Worm (Caenorhabditis elegans): ENCODE data around the gene T25B6.3.

DNA sequence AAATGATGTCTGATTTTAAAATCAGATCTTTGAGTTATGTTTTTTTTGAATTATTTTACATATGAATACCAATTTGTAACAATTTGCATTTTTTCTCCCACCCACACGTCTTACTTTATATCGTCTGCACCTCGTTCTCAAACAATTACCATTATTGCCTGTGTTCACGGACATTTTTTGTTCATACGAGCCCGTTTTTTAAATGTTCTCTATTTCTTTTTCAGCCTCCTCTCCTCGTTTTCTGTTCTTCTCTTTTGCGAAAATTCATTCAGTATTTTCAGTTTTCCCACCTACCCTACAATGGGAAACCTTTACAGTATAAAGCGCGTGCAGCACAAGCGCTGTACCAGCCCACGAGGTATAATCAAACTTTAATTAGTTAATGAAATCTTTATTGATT lies 18.5 kb downstream of the T25B6.3 start, which contains the start of gene prdm-14:
- TF ChIP-seq swsn-7 (tag; optimal IDR thresholded peaks at IDR 0.05) (no peak), mdl-1 (tag; optimal IDR thresholded peaks at IDR 0.05) (no peak), sox-4 (tag; optimal IDR thresholded peaks at IDR 0.05) (no peak), mef-2 (tag; optimal IDR thresholded peaks at IDR 0.05) (no peak), aly-2 (tag; optimal IDR thresholded peaks at IDR 0.05) (no peak), zag-1 (tag; optimal IDR thresholded peaks at IDR 0.05) (no peak), ztf-11 (tag; optimal IDR thresholded peaks at IDR 0.05) (no peak), nhr-11 (tag; optimal IDR thresholded peaks at IDR 0.05) (no peak), elt-2 (tag; optimal IDR thresholded peaks at IDR 0.05) (no peak), fkh-4 (tag; optimal IDR thresholded peaks at IDR 0.05; ENCODE audit: borderline replicate concordance) (no peak), tlp-1 (tag; optimal IDR thresholded peaks at IDR 0.05) (no peak), efl-1 (optimal IDR thresholded peaks at IDR 0.05) (no peak), efl-1 (GFP tag; optimal IDR thresholded peaks at IDR 0.05 in 1 of 2) (peak in 1 of 2 experiments; percentile 9), grh-1 (GFP tag; IDR thresholded peaks at IDR 0.05) (no peak)
